Worm (Caenorhabditis elegans) whole organism, mixed stage, embryonic: ENCODE measurements around the gene T02C1.2.

Source experiments
- bed-3 ChIP-seq: fragments of 200-800 bp; sonication (Bioruptor generic); optimal IDR thresholded peaks from 3 replicates; lab custom pipeline; 2018; ENCODE audit warnings: mild to moderate bottlenecking, missing genetic modification characterization, moderate library complexity, missing compliant biosample characterization
- blmp-1 ChIP-seq: fragments of 150-350 bp; optimal IDR thresholded peaks from 2 replicates; lab custom pipeline; 2014; ENCODE audit warnings: missing biosample characterization, missing genetic modification characterization
- ceh-43 ChIP-seq: fragments of 200-800 bp; sonication (Bioruptor generic); optimal IDR thresholded peaks from 2 replicates; lab custom pipeline; 2018; ENCODE audit warnings: mild to moderate bottlenecking, missing genetic modification characterization, moderate library complexity, missing compliant biosample characterization
- ces-1 ChIP-seq: fragments of 150-350 bp; optimal IDR thresholded peaks from 2 replicates; lab custom pipeline; 2014; ENCODE audit warnings: missing biosample characterization, missing genetic modification reagents, missing genetic modification characterization
- cnd-1 ChIP-seq: fragments of 200-800 bp; sonication (Bioruptor generic); optimal IDR thresholded peaks from 2 replicates; lab custom pipeline; 2018; ENCODE audit warnings: mild to moderate bottlenecking, missing genetic modification characterization, missing compliant biosample characterization
- drap-1 ChIP-seq: fragments of 200-800 bp; sonication (Bioruptor generic); optimal IDR thresholded peaks from 3 replicates; lab custom pipeline; 2018; ENCODE audit warnings: mild to moderate bottlenecking, missing genetic modification characterization, missing compliant biosample characterization
- elt-1 ChIP-seq: sonication (generic microtip); optimal IDR thresholded peaks from 2 replicates; lab custom pipeline; 2017; ENCODE audit warnings: missing genetic modification characterization, mild to moderate bottlenecking, missing compliant biosample characterization, antibody characterized with exemption, moderate library complexity, borderline replicate concordance; ENCODE audit not compliant: insufficient read depth
- flh-1 ChIP-seq: fragments of 200-800 bp; sonication (Bioruptor generic); optimal IDR thresholded peaks from 2 replicates; lab custom pipeline; 2018; ENCODE audit warnings: mild to moderate bottlenecking, missing genetic modification characterization, moderate library complexity, missing compliant biosample characterization
- ham-2 ChIP-seq: fragments of 200-800 bp; sonication (Bioruptor generic); optimal IDR thresholded peaks from 2 replicates; lab custom pipeline; 2018; ENCODE audit warnings: mild to moderate bottlenecking, missing genetic modification characterization, missing compliant biosample characterization
- hlh-1 ChIP-seq: fragments of 150-350 bp; optimal IDR thresholded peaks from 2 replicates; lab custom pipeline; 2014; ENCODE audit warnings: missing biosample characterization, missing genetic modification reagents, missing genetic modification characterization
- lin-13 ChIP-seq: fragments of 150-350 bp; optimal IDR thresholded peaks from 2 replicates; lab custom pipeline; 2014; ENCODE audit warnings: missing biosample characterization, missing genetic modification characterization
- lin-32 ChIP-seq: fragments of 200-800 bp; sonication (Bioruptor generic); optimal IDR thresholded peaks from 2 replicates; lab custom pipeline; 2018; ENCODE audit warnings: mild to moderate bottlenecking, missing genetic modification characterization, missing compliant biosample characterization
- mep-1 ChIP-seq: fragments of 150-350 bp; optimal IDR thresholded peaks from 2 replicates; lab custom pipeline; 2017; ENCODE audit warnings: missing biosample characterization, missing genetic modification reagents, missing genetic modification characterization, inconsistent platforms
- mls-2 ChIP-seq: sonication (generic microtip); optimal IDR thresholded peaks from 2 replicates; lab custom pipeline; 2016; ENCODE audit warnings: mild to moderate bottlenecking, missing genetic modification characterization, moderate library complexity, missing compliant biosample characterization
- nhr-12 ChIP-seq: fragments of 150-350 bp; optimal IDR thresholded peaks from 2 replicates; lab custom pipeline; 2014; ENCODE audit warnings: missing biosample characterization, missing genetic modification characterization
- nhr-2 ChIP-seq: fragments of 150-350 bp; optimal IDR thresholded peaks from 2 replicates; lab custom pipeline; 2014; ENCODE audit warnings: missing biosample characterization, missing genetic modification characterization
- nhr-237 ChIP-seq: fragments of 150-350 bp; optimal IDR thresholded peaks from 2 replicates; lab custom pipeline; 2014; ENCODE audit warnings: missing biosample characterization, missing genetic modification characterization
- nhr-28 ChIP-seq: fragments of 150-350 bp; optimal IDR thresholded peaks from 2 replicates; lab custom pipeline; 2014; ENCODE audit warnings: missing biosample characterization, missing genetic modification characterization
- nhr-76 ChIP-seq: sonication (generic microtip); optimal IDR thresholded peaks from 2 replicates; lab custom pipeline; 2017; ENCODE audit warnings: missing biosample characterization, missing genetic modification characterization
- sem-2 ChIP-seq: fragments of 200-800 bp; sonication (Bioruptor generic); optimal IDR thresholded peaks from 2 replicates; lab custom pipeline; 2018; ENCODE audit warnings: mild to moderate bottlenecking, missing genetic modification characterization, missing compliant biosample characterization
- snpc-4 ChIP-seq: fragments of 150-350 bp; optimal IDR thresholded peaks from 2 replicates; lab custom pipeline; 2014; ENCODE audit warnings: missing biosample characterization, missing genetic modification characterization
- sptf-1 ChIP-seq: sonication (generic microtip); optimal IDR thresholded peaks from 2 replicates; lab custom pipeline; 2017; ENCODE audit warnings: mild to moderate bottlenecking, missing genetic modification characterization, moderate library complexity, missing compliant biosample characterization
- unc-120 ChIP-seq: sonication (generic microtip); optimal IDR thresholded peaks from 2 replicates; lab custom pipeline; 2017; ENCODE audit warnings: missing genetic modification characterization, missing compliant biosample characterization; ENCODE audit not compliant: poor library complexity, severe bottlenecking
- unc-39 ChIP-seq: fragments of 150-350 bp; optimal IDR thresholded peaks from 2 replicates; lab custom pipeline; 2014; ENCODE audit warnings: missing biosample characterization, missing genetic modification characterization
- zip-8 ChIP-seq: fragments of 150-350 bp; optimal IDR thresholded peaks from 2 replicates; lab custom pipeline; 2014; ENCODE audit warnings: missing biosample characterization, missing genetic modification characterization

The T02C1.2 gene

ce11 chrIII:9289815-9290214 lies 39.0 kb downstream of the T02C1.2 start:
- TF ChIP-seq blmp-1 (tag; lab: Kevin White, UChicago) (no peak), drap-1 (GFP tag; lab: Kevin White, UChicago) (no peak), nhr-76 (tag; lab: Kevin White, UChicago) (no peak), ces-1 (GFP tag; lab: Kevin White, UChicago) (no peak), zip-8 (tag; lab: Kevin White, UChicago) (no peak), ceh-43 (GFP tag; lab: Kevin White, UChicago) (no peak), unc-39 (tag; lab: Kevin White, UChicago) (no peak)
- TF ChIP-seq, all 35 proteins: peak for 0

ce11 chrIII:9297345-9297744 lies 46.5 kb downstream of the T02C1.2 start, which contains the start of gene K01B6.4:
Gene K01B6.4 (minus strand): TSS chrIII:9297445.
- no peak for TF ChIP-seq snpc-4 (tag; lab: Kevin White, UChicago)
- TF ChIP-seq zip-8 (tag; lab: Kevin White, UChicago): no peak
- TF ChIP-seq nhr-76 (tag; lab: Kevin White, UChicago): no peak
- TF ChIP-seq sptf-1 (tag; lab: Kevin White, UChicago): no peak
- no peak for TF ChIP-seq mls-2
- TF ChIP-seq ceh-43 (GFP tag; lab: Kevin White, UChicago): no peak
- no peak for TF ChIP-seq sem-2 (GFP tag; lab: Kevin White, UChicago)
- no peak for TF ChIP-seq mep-1 (tag; lab: Kevin White, UChicago)
- no peak for TF ChIP-seq cnd-1 (tag; lab: Kevin White, UChicago)
- no peak for TF ChIP-seq drap-1 (GFP tag; lab: Kevin White, UChicago)
- TF ChIP-seq lin-32 (GFP tag; lab: Kevin White, UChicago): no peak
- TF ChIP-seq flh-1 (GFP tag; lab: Kevin White, UChicago): no peak
- no peak for TF ChIP-seq unc-39 (tag; lab: Kevin White, UChicago)
- TF ChIP-seq, all 35 proteins: peak for 0

ce11 chrIII:9299116-9299515 lies 48.3 kb downstream of the T02C1.2 start:
- TF ChIP-seq nhr-12 (tag; lab: Kevin White, UChicago) (no peak), sptf-1 (tag; lab: Kevin White, UChicago) (no peak), snpc-4 (tag; lab: Kevin White, UChicago) (no peak)

- TF ChIP-seq lin-32 (GFP tag; lab: Kevin White, UChicago) (no peak), lin-13 (tag; lab: Kevin White, UChicago) (no peak), elt-1 (tag; lab: Kevin White, UChicago) (no peak), nhr-76 (tag; lab: Kevin White, UChicago) (no peak), sem-2 (GFP tag; lab: Kevin White, UChicago) (no peak), bed-3 (no peak), hlh-1 (tag; lab: Kevin White, UChicago) (no peak), cnd-1 (tag; lab: Kevin White, UChicago) (no peak), snpc-4 (tag; lab: Kevin White, UChicago) (no peak), unc-39 (tag; lab: Kevin White, UChicago) (no peak), ham-2 (GFP tag; lab: Kevin White, UChicago) (no peak), nhr-237 (tag; lab: Kevin White, UChicago) (no peak), nhr-2 (tag; lab: Kevin White, UChicago) (no peak), unc-120 (tag; lab: Kevin White, UChicago) (no peak), nhr-28 (tag; lab: Kevin White, UChicago) (no peak)
Measured at ce11 chrIII:9299919-9300318, 49.1 kb downstream of the T02C1.2 start, which contains the start of gene K01B6.3. Gene K01B6.3 (plus strand): TSS chrIII:9300219.

ce11 chrIII:9300670-9301069 lies 49.8 kb downstream of the T02C1.2 start:
- TF ChIP-seq lin-13 (tag; lab: Kevin White, UChicago) (no peak), nhr-237 (tag; lab: Kevin White, UChicago) (no peak), blmp-1 (tag; lab: Kevin White, UChicago) (peak; percentile 69), nhr-76 (tag; lab: Kevin White, UChicago) (no peak)
